Worm (Caenorhabditis elegans): Measurements from ENCODE around the gene dig-1.

dig-1 gene

DNA sequence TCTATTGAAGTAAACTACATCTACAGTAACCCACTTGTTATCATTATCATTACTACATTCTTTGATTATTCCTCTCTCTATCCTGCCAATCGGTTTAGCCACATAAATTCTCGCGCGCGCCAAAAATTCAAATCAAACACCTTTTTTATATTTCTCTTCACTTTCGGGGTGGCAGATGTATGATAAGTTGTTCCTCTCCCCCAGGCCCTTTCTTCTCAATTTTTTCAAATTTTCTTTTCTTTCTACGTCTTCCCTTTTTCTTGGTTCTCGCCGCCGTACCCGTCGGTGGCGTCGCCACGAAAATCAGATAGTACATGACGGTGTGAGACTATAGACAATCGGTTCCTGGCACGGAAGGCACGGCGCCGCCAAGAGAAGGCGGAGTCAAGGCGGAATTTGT, 51.9 kb downstream of the dig-1 start, which contains the start of gene R05H11.2:
R05H11.2 (plus strand) TSS at position 333 of the 400 bp plus-strand sequence.
- TF ChIP-seq egrh-3 (GFP tag; IDR thresholded peaks at IDR 0.05) (no peak), attf-6 (GFP tag; IDR thresholded peaks at IDR 0.05) (no peak), T07F8.4 (tag; optimal IDR thresholded peaks at IDR 0.05) (no peak), snpc-3.4 (tag; optimal IDR thresholded peaks at IDR 0.05) (no peak), F39B2.1 (GFP tag; IDR thresholded peaks at IDR 0.05) (no peak), unc-130 (GFP tag; optimal IDR thresholded peaks at IDR 0.05) (no peak), nhr-90 (tag; optimal IDR thresholded peaks at IDR 0.05) (no peak), K12H6.12 (tag; optimal IDR thresholded peaks at IDR 0.05) (no peak), hsf-1 (GFP tag; IDR thresholded peaks at IDR 0.05) (no peak)

ce11 chrIII:6798906-6799305, 52.8 kb downstream of the dig-1 start:
- TF ChIP-seq F33H1.4 (GFP tag; IDR thresholded peaks at IDR 0.05) (no peak), rcor-1 (GFP tag; IDR thresholded peaks at IDR 0.05) (no peak), lin-54 (GFP tag; optimal IDR thresholded peaks at IDR 0.05) (no peak), nhr-27 (tag; optimal IDR thresholded peaks at IDR 0.05) (no peak), ceh-40 (GFP tag; IDR thresholded peaks at IDR 0.05) (no peak), ceh-58 (GFP tag; IDR thresholded peaks at IDR 0.05) (no peak), mxl-1 (tag; optimal IDR thresholded peaks at IDR 0.05) (no peak), mes-4 (tag; optimal IDR thresholded peaks at IDR 0.05) (no peak), lin-35 (GFP tag; optimal IDR thresholded peaks at IDR 0.05) (no peak), ztf-18 (tag; optimal IDR thresholded peaks at IDR 0.05) (no peak), hlh-26 (GFP tag; conservative IDR thresholded peaks at IDR 0.05) (no peak), Y56A3A.18 (GFP tag; IDR thresholded peaks at IDR 0.05) (no peak), ztf-26 (tag; optimal IDR thresholded peaks at IDR 0.05) (no peak), pbrm-1 (GFP tag; IDR thresholded peaks at IDR 0.05) (no peak), F55B11.4 (tag; optimal IDR thresholded peaks at IDR 0.05; ENCODE audit: borderline replicate concordance, insufficient read depth) (no peak), madf-6 (GFP tag; IDR thresholded peaks at IDR 0.05) (no peak), rpc-1 (optimal IDR thresholded peaks at IDR 0.05) (no peak), rpc-1 (tag; optimal IDR thresholded peaks at IDR 0.05) (no peak), nhr-120 (GFP tag; IDR thresholded peaks at IDR 0.05) (no peak)

ce11 chrIII:6799664-6800063, 53.6 kb downstream of the dig-1 start:
- TF ChIP-seq T07F8.4 (tag; optimal IDR thresholded peaks at IDR 0.05) (no peak), rec-8 (tag; optimal IDR thresholded peaks at IDR 0.05) (no peak), aptf-3 (GFP tag; IDR thresholded peaks at IDR 0.05) (no peak)

- TF ChIP-seq athp-1 (tag; optimal IDR thresholded peaks at IDR 0.05) (no peak), B0336.3 (GFP tag; IDR thresholded peaks at IDR 0.05) (no peak), nhr-179 (tag; optimal IDR thresholded peaks at IDR 0.05) (no peak), ztf-25 (GFP tag; IDR thresholded peaks at IDR 0.05) (no peak), tbx-9 (tag; optimal IDR thresholded peaks at IDR 0.05; ENCODE audit: borderline replicate concordance) (no peak), D2030.7 (GFP tag; IDR thresholded peaks at IDR 0.05) (no peak)
Measured at ce11 chrIII:6802488-6802887, 56.4 kb downstream of the dig-1 start, which contains the start of gene lim-8. Gene lim-8, plus strand, starts transcription at chrIII:6802788.
